Worm (Caenorhabditis elegans): ENCODE measurements around the gene clec-57.

ce11 chrV:14495493-14495892 lies 26.5 kb downstream of the clec-57 start:
- TF ChIP-seq hrde-1 (tag; optimal IDR thresholded peaks at IDR 0.05; ENCODE audit: borderline replicate concordance): no peak
- TF ChIP-seq fkh-3 (tag; optimal IDR thresholded peaks at IDR 0.05): no peak
- no peak for TF ChIP-seq ama-1 (optimal IDR thresholded peaks at IDR 0.05)
- no peak for TF ChIP-seq ama-1 (GFP tag; optimal IDR thresholded peaks at IDR 0.05)
- TF ChIP-seq ceh-27 (GFP tag; optimal IDR thresholded peaks at IDR 0.05): no peak
- TF ChIP-seq hlh-12 (tag; optimal IDR thresholded peaks at IDR 0.05): no peak
- TF ChIP-seq madf-8 (GFP tag; conservative IDR thresholded peaks at IDR 0.05): no peak
- no peak for TF ChIP-seq Y53F4B.3 (GFP tag; IDR thresholded peaks at IDR 0.05)
- TF ChIP-seq nhr-27 (tag; optimal IDR thresholded peaks at IDR 0.05): no peak
- TF ChIP-seq pbrm-1 (GFP tag; IDR thresholded peaks at IDR 0.05): no peak
- no peak for TF ChIP-seq lsl-1 (GFP tag; optimal IDR thresholded peaks at IDR 0.05)
- no peak for TF ChIP-seq pha-4 (tag; optimal IDR thresholded peaks at IDR 0.05)
- no peak for TF ChIP-seq attf-6 (GFP tag; IDR thresholded peaks at IDR 0.05)

All from whole organism, young adult.